Fruit fly (Drosophila melanogaster) whole organism, embryonic: Measurements from ENCODE around the gene path.
A peak's percentile ranks its signal among the peaks of the same experiment; 100 is the strongest.

ENCODE experiments used
- Awh ChIP-seq: fragments of 200-800 bp; sonication (Bioruptor generic); IDR thresholded peaks from 2 replicates; pipeline ENCODE4, ENCODE4 v1.3.6; 2022; ENCODE audit warnings: missing biosample characterization, missing genetic modification characterization
- Blimp-1 ChIP-seq: fragments of 200-800 bp; sonication (Bioruptor generic); optimal IDR thresholded peaks from 3 replicates; lab custom pipeline; 2018; ENCODE audit warnings: missing biosample characterization, missing genetic modification characterization, mild to moderate bottlenecking, moderate library complexity, missing genetic modification reagents
- CG10431 ChIP-seq: fragments of 200-800 bp; sonication (Bioruptor generic); optimal IDR thresholded peaks from 3 replicates; lab custom pipeline; 2018; ENCODE audit warnings: missing biosample characterization, mild to moderate bottlenecking, missing genetic modification characterization
- CG12391 ChIP-seq: fragments of 200-800 bp; sonication (Bioruptor generic); optimal IDR thresholded peaks from 3 replicates; lab custom pipeline; 2018; ENCODE audit warnings: missing biosample characterization, mild to moderate bottlenecking, missing genetic modification characterization, moderate library complexity
- CG13287 ChIP-seq: fragments of 200-800 bp; sonication (Bioruptor generic); IDR thresholded peaks from 2 replicates; pipeline ENCODE4 v1.3.6; 2022; ENCODE audit warnings: missing biosample characterization, missing genetic modification characterization; ENCODE audit not compliant: partially characterized antibody
- CG14965 ChIP-seq: fragments of 200-800 bp; sonication (Bioruptor generic); optimal IDR thresholded peaks from 2 replicates; lab custom pipeline; 2016; ENCODE audit warnings: missing biosample characterization, missing genetic modification characterization, borderline replicate concordance
- CG15269 ChIP-seq: fragments of 200-800 bp; sonication (Bioruptor generic); optimal IDR thresholded peaks from 2 replicates; lab custom pipeline; 2018; ENCODE audit warnings: missing biosample characterization, mild to moderate bottlenecking, missing genetic modification characterization, moderate library complexity
- CG1529 ChIP-seq: fragments of 200-800 bp; sonication (Bioruptor generic); optimal IDR thresholded peaks from 3 replicates; lab custom pipeline; 2018; ENCODE audit warnings: missing biosample characterization, missing genetic modification characterization
- CG17612 ChIP-seq: fragments of 200-800 bp; sonication (Bioruptor generic); IDR thresholded peaks from 2 replicates; pipeline ENCODE4 v1.3.6; 2022; ENCODE audit warnings: missing biosample characterization, missing genetic modification characterization
- CG17829 ChIP-seq: fragments of 200-800 bp; optimal IDR thresholded peaks from 2 replicates; lab custom pipeline; 2019; ENCODE audit warnings: missing biosample characterization, mild to moderate bottlenecking, missing genetic modification characterization, moderate library complexity
- CG1832 ChIP-seq: fragments of 200-800 bp; sonication (Bioruptor generic); optimal IDR thresholded peaks from 2 replicates; lab custom pipeline; 2017; ENCODE audit warnings: missing biosample characterization, mild to moderate bottlenecking, missing genetic modification characterization, inconsistent platforms
- CG3163 ChIP-seq: fragments of 200-800 bp; sonication (Bioruptor generic); optimal IDR thresholded peaks from 3 replicates; lab custom pipeline; 2016; ENCODE audit warnings: missing biosample characterization, missing genetic modification characterization
- CG32767 ChIP-seq: fragments of 200-800 bp; sonication (Bioruptor generic); IDR thresholded peaks from 2 replicates; pipeline ENCODE4 v1.3.6; 2022; ENCODE audit warnings: missing biosample characterization, missing genetic modification characterization
- CG34224 ChIP-seq: fragments of 200-800 bp; sonication (Bioruptor generic); IDR thresholded peaks from 3 replicates; pipeline ENCODE4 v1.3.6; 2022; ENCODE audit warnings: missing biosample characterization, missing genetic modification characterization; ENCODE audit not compliant: partially characterized antibody
- CG6854 ChIP-seq: fragments of 200-800 bp; sonication (Bioruptor generic); optimal IDR thresholded peaks from 3 replicates; lab custom pipeline; 2017; ENCODE audit warnings: missing biosample characterization, mild to moderate bottlenecking, missing genetic modification characterization
- CG7357 ChIP-seq: fragments of 200-800 bp; sonication (Bioruptor generic); IDR thresholded peaks from 3 replicates; pipeline ENCODE4 v1.3.6; 2022; ENCODE audit warnings: missing biosample characterization, missing genetic modification characterization
- CG7556 ChIP-seq: fragments of 200-800 bp; sonication (Bioruptor generic); optimal IDR thresholded peaks from 2 replicates; lab custom pipeline; 2017; ENCODE audit warnings: missing biosample characterization, mild to moderate bottlenecking, missing genetic modification characterization
- CG9215 ChIP-seq: fragments of 200-800 bp; sonication (Bioruptor generic); IDR thresholded peaks from 2 replicates; pipeline ENCODE4 v1.3.6; 2022; ENCODE audit warnings: missing biosample characterization, missing genetic modification characterization
- CG9817 ChIP-seq: fragments of 200-800 bp; sonication (Bioruptor generic); optimal IDR thresholded peaks from 2 replicates; lab custom pipeline; 2018; ENCODE audit warnings: missing biosample characterization, mild to moderate bottlenecking, missing genetic modification characterization, moderate library complexity
- D19B ChIP-seq: fragments of 200-800 bp; sonication (Bioruptor generic); optimal IDR thresholded peaks from 2 replicates; lab custom pipeline; 2017; ENCODE audit warnings: missing biosample characterization, mild to moderate bottlenecking, missing genetic modification characterization
- Dll ChIP-seq: fragments of 200-800 bp; sonication (Bioruptor generic); IDR thresholded peaks from 4 replicates; pipeline ENCODE4 v1.3.6; 2022; ENCODE audit warnings: missing biosample characterization, missing genetic modification characterization; ENCODE audit not compliant: partially characterized antibody
- Dref ChIP-seq: fragments of 200-800 bp; sonication (Bioruptor generic); IDR thresholded peaks from 2 replicates; pipeline ENCODE4 v1.3.6; 2022; ENCODE audit warnings: missing biosample characterization, missing genetic modification characterization
- Elba2 ChIP-seq: fragments of 200-800 bp; sonication (Bioruptor generic); optimal IDR thresholded peaks from 3 replicates; lab custom pipeline; 2016; ENCODE audit warnings: missing biosample characterization, missing genetic modification characterization
- H2.0 ChIP-seq: fragments of 200-800 bp; sonication (Bioruptor generic); IDR thresholded peaks from 2 replicates; pipeline ENCODE4 v1.3.6; 2022; ENCODE audit warnings: missing biosample characterization, missing genetic modification characterization
- Hsf ChIP-seq: fragments of 200-800 bp; sonication (Bioruptor generic); optimal IDR thresholded peaks from 3 replicates; lab custom pipeline; 2016; ENCODE audit warnings: missing biosample characterization, missing genetic modification characterization
- Lhr ChIP-seq: fragments of 200-800 bp; sonication (Bioruptor generic); optimal IDR thresholded peaks from 3 replicates; lab custom pipeline; 2017; ENCODE audit warnings: mild to moderate bottlenecking, missing biosample characterization, missing genetic modification reagents, missing genetic modification characterization
- Myb ChIP-seq: fragments of 200-800 bp; sonication (Bioruptor generic); optimal IDR thresholded peaks from 2 replicates; lab custom pipeline; 2016; ENCODE audit warnings: missing biosample characterization, missing genetic modification characterization
- NFAT ChIP-seq: fragments of 200-800 bp; sonication (Bioruptor generic); IDR thresholded peaks from 2 replicates; pipeline ENCODE4 v1.3.6; 2022; ENCODE audit warnings: missing biosample characterization, missing genetic modification characterization
- Nf-YB ChIP-seq: fragments of 200-800 bp; sonication (Bioruptor generic); optimal IDR thresholded peaks from 3 replicates; lab custom pipeline; 2019; ENCODE audit warnings: missing biosample characterization, mild to moderate bottlenecking, missing genetic modification characterization, moderate library complexity
- Oli ChIP-seq: fragments of 200-800 bp; sonication (Bioruptor generic); optimal IDR thresholded peaks from 2 replicates; lab custom pipeline; 2018; ENCODE audit warnings: missing biosample characterization, mild to moderate bottlenecking, missing genetic modification characterization, moderate library complexity
- Sox100B ChIP-seq: fragments of 200-800 bp; sonication (Bioruptor generic); optimal IDR thresholded peaks from 3 replicates; lab custom pipeline; 2018; ENCODE audit warnings: missing biosample characterization, mild to moderate bottlenecking, missing genetic modification characterization
- Spps ChIP-seq: fragments of 200-800 bp; sonication (Bioruptor generic); optimal IDR thresholded peaks from 2 replicates; lab custom pipeline; 2018; ENCODE audit warnings: missing biosample characterization, mild to moderate bottlenecking, missing genetic modification characterization
- Tbp ChIP-seq: fragments of >200 bp; optimal IDR thresholded peaks from 2 replicates; lab custom pipeline; 2018; ENCODE audit warnings: missing biosample characterization, missing genetic modification characterization
- YL-1 ChIP-seq: fragments of 200-800 bp; sonication (Bioruptor generic); optimal IDR thresholded peaks from 3 replicates; lab custom pipeline; 2017; ENCODE audit warnings: missing biosample characterization, mild to moderate bottlenecking, missing genetic modification characterization
- chinmo ChIP-seq: fragments of 200-800 bp; sonication (Bioruptor generic); IDR thresholded peaks from 4 replicates; pipeline ENCODE4 v1.3.6; 2022; ENCODE audit warnings: missing biosample characterization, missing genetic modification characterization; ENCODE audit not compliant: partially characterized antibody
- ci ChIP-seq: fragments of 200-800 bp; sonication (Bioruptor generic); IDR thresholded peaks from 3 replicates; pipeline ENCODE4 v1.3.6; 2022; ENCODE audit warnings: missing biosample characterization, missing genetic modification characterization
- dmrt99B ChIP-seq: fragments of 200-800 bp; sonication (Bioruptor generic); optimal IDR thresholded peaks from 2 replicates; lab custom pipeline; 2018; ENCODE audit warnings: missing biosample characterization, mild to moderate bottlenecking, missing genetic modification characterization, moderate library complexity
- esg ChIP-seq: fragments of 200-800 bp; sonication (Bioruptor generic); conservative IDR thresholded peaks from 2 replicates; pipeline ENCODE4 v1.3.6; 2022; ENCODE audit warnings: missing biosample characterization, missing genetic modification characterization
- fd64A ChIP-seq: fragments of 200-800 bp; sonication (Bioruptor generic); optimal IDR thresholded peaks from 3 replicates; lab custom pipeline; 2018; ENCODE audit warnings: missing biosample characterization, mild to moderate bottlenecking, missing genetic modification characterization
- lmd ChIP-seq: fragments of 200-800 bp; sonication (Bioruptor generic); IDR thresholded peaks from 2 replicates; pipeline ENCODE4 v1.3.6; 2022; ENCODE audit warnings: missing biosample characterization, missing genetic modification characterization
- lov ChIP-seq, 2 experiments: fragments of 200-800 bp in 1 of 2; fragments of >200 bp in 1 of 2; sonication (Bioruptor generic) in 1 of 2; IDR thresholded peaks in 1 of 2; optimal IDR thresholded peaks in 1 of 2; 2 replicates in 1 of 2; 3 replicates in 1 of 2; pipeline versions ENCODE4 v1.3.6 to Lab custom; 2017 to 2022; ENCODE audit warnings: missing biosample characterization in 1 of 2, missing genetic modification characterization in 1 of 2
- nom ChIP-seq: fragments of 200-800 bp; sonication (Bioruptor generic); optimal IDR thresholded peaks from 2 replicates; lab custom pipeline; 2017; ENCODE audit warnings: missing biosample characterization, missing genetic modification characterization, mild to moderate bottlenecking, moderate library complexity, missing genetic modification reagents
- pfk ChIP-seq: fragments of 200-800 bp; sonication (Bioruptor generic); optimal IDR thresholded peaks from 2 replicates; lab custom pipeline; 2018; ENCODE audit warnings: missing biosample characterization, mild to moderate bottlenecking, missing genetic modification characterization, moderate library complexity
- scrt ChIP-seq: fragments of 200-800 bp; sonication (Bioruptor generic); optimal IDR thresholded peaks from 2 replicates; lab custom pipeline; 2018; ENCODE audit warnings: missing biosample characterization, mild to moderate bottlenecking, missing genetic modification characterization, moderate library complexity
- sisA ChIP-seq: fragments of 200-800 bp; sonication (Bioruptor generic); IDR thresholded peaks from 2 replicates; pipeline ENCODE4 v1.3.6; 2022; ENCODE audit warnings: missing biosample characterization, missing genetic modification characterization
- slp2 ChIP-seq: fragments of 200-800 bp; sonication (Bioruptor generic); optimal IDR thresholded peaks from 2 replicates; lab custom pipeline; 2016; ENCODE audit warnings: missing biosample characterization, missing genetic modification characterization
- sob ChIP-seq: fragments of 200-800 bp; sonication (Bioruptor generic); IDR thresholded peaks from 2 replicates; pipeline ENCODE4 v1.3.6; 2022; ENCODE audit warnings: missing biosample characterization, missing genetic modification characterization
- yki ChIP-seq: fragments of >200 bp; optimal IDR thresholded peaks from 3 replicates; lab custom pipeline; 2018

The path gene

DNA sequence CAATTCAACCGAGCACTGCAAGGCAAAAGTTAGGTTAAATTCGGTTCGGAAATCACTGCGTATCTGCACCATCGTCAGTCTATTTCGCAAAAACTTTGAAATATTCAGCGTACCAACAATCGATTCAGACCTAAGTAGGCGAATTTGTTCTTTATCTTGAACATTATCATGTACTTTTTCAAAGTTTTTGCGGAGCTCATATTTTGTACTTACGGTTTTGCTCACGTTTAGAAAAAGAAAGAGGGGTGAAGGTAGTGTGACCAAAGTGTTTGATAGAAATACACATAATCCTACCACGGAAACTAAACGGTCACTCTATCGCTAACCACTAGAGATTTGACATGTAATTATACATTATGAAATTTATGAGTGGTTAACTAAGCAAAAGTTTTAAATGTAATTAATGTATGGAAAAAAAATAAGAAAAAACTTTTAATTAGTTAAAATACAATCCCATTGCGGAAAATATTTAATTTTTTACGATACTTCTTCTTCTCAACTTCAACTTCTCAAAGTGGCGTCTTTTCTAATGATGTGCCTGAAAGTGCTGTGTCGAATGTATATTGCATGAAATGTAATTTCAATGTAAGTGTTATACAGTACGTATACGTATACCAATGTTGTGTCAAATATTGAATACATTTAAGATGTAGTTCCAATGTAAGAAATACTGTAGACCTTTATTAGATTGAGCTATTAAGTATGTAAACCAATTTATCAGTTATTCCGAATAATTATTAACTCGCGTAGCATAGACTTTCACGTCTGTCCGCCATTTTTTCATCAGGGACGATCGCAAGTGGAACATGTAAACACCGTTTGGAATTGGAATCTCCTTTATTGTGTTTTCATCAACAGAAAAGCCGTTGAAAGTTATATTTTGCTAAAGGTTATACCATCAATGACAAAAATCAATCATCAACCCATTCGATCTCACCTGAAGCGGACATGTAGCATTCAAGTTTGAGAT lies 6.4 kb upstream of the path start, which contains the start of gene RpS9 (continued):
- peak; percentile 41 for TF ChIP-seq CG15269 (tag; lab: Kevin White, UChicago)
- TF ChIP-seq CG1832 (GFP tag; lab: Kevin White, UChicago): no peak
- no peak for TF ChIP-seq CG17612 (GFP tag; lab: Robert Waterston, UW)
- TF ChIP-seq sisA (GFP tag; lab: Robert Waterston, UW): no peak
- no peak for TF ChIP-seq Blimp-1 (GFP tag; lab: Kevin White, UChicago)
- TF ChIP-seq Dref (GFP tag; lab: Robert Waterston, UW): no peak
- TF ChIP-seq scrt: peak; percentile 61
- no peak for TF ChIP-seq CG1529
- TF ChIP-seq nom (GFP tag; lab: Kevin White, UChicago): peak; percentile 67
- TF ChIP-seq yki (lab: Kevin White, UChicago): no peak
- TF ChIP-seq CG34224 (GFP tag; lab: Robert Waterston, UW): no peak
- peak; percentile 33 for TF ChIP-seq Nf-YB (GFP tag; lab: Kevin White, UChicago)
- TF ChIP-seq sob (GFP tag; lab: Robert Waterston, UW): peak; percentile 42; the same call in 1 of the 2 replicates
- no peak for TF ChIP-seq Hsf
- TF ChIP-seq NFAT (GFP tag; lab: Robert Waterston, UW): no peak; the same call in 1 of the 2 replicates
- TF ChIP-seq Myb (GFP tag; lab: Kevin White, UChicago): peak; percentile 18
- no peak for TF ChIP-seq CG32767
- no peak for TF ChIP-seq Oli (tag; lab: Kevin White, UChicago)
- peak; percentile 36 for TF ChIP-seq CG17829
- TF ChIP-seq CG7556 (GFP tag; lab: Kevin White, UChicago): no peak
- no peak for TF ChIP-seq slp2 (GFP tag; lab: Kevin White, UChicago)
- no peak for TF ChIP-seq CG9817 (tag; lab: Kevin White, UChicago)
- no peak for TF ChIP-seq CG9215 (GFP tag; lab: Robert Waterston, UW)
- no peak for TF ChIP-seq esg
- TF ChIP-seq chinmo: no peak
- TF ChIP-seq pfk (GFP tag; lab: Kevin White, UChicago): peak; percentile 70
- peak; percentile 13 for TF ChIP-seq dmrt99B (tag; lab: Kevin White, UChicago)
- no peak for TF ChIP-seq CG7357 (GFP tag; lab: Robert Waterston, UW)
- no peak for TF ChIP-seq CG10431 (GFP tag; lab: Kevin White, UChicago)
- TF ChIP-seq CG12391 (tag; lab: Kevin White, UChicago): peak; percentile 45
- TF ChIP-seq H2.0 (GFP tag; lab: Robert Waterston, UW): no peak
- TF ChIP-seq Dll (GFP tag; lab: Robert Waterston, UW): no peak
- TF ChIP-seq D19B (GFP tag; lab: Kevin White, UChicago): no peak
- no peak for TF ChIP-seq Elba2 (GFP tag; lab: Kevin White, UChicago)
- no peak; the same call in 1 of the 2 replicates for TF ChIP-seq CG13287
- no peak for TF ChIP-seq lov (optimal IDR thresholded peaks at IDR 0.05; lab: Kevin White, UChicago)
- no peak for TF ChIP-seq lov (GFP tag; IDR thresholded peaks at IDR 0.05; lab: Robert Waterston, UW)
- peak; percentile 89 for TF ChIP-seq YL-1 (GFP tag; lab: Kevin White, UChicago)
- TF ChIP-seq Awh (GFP tag; lab: Robert Waterston, UW): no peak
- no peak for TF ChIP-seq fd64A (GFP tag; lab: Kevin White, UChicago)
- TF ChIP-seq Lhr (GFP tag; lab: Kevin White, UChicago): peak; percentile 63
- no peak for TF ChIP-seq lmd
- no peak for TF ChIP-seq CG6854 (GFP tag; lab: Kevin White, UChicago)
- TF ChIP-seq CG3163 (GFP tag; lab: Kevin White, UChicago): no peak
- TF ChIP-seq Sox100B (GFP tag; lab: Kevin White, UChicago): no peak
- no peak for TF ChIP-seq Tbp (GFP tag; lab: Kevin White, UChicago)
- no peak for TF ChIP-seq CG14965 (GFP tag; lab: Kevin White, UChicago)
- no peak for TF ChIP-seq Spps
- peak; percentile 49; the same call in 1 of the 3 replicates for TF ChIP-seq ci (GFP tag; lab: Robert Waterston, UW)
